Worm (Caenorhabditis elegans): ENCODE results near the gene T08G3.13.

Gene T08G3.13

DNA sequence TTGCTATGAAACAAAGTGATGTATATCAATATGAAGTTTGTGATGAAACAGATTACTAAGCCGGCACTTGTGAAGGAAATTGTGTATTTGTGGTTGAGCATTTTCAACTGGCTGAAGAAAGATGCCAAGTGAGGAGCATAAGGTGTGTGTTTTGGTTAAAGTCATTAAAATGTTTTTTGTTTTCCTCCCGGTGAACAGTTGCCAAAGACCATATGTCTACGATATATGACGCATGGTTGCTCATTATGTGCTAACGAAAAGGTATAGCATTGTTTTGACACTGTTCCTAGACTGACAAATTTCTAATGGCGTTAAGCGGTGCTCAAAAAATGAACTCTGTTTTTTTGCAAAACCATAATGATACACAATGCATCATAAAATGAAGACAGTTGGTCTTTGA lies 30.8 kb upstream of the T08G3.13 start, which contains the start of gene str-55:
Gene str-55 (minus strand): TSS at position 101 of the 400 bp plus-strand sequence.
- TF ChIP-seq ceh-36 (tag; optimal IDR thresholded peaks at IDR 0.05) (no peak), B0310.2 (tag; optimal IDR thresholded peaks at IDR 0.05) (no peak), ets-7 (tag; optimal IDR thresholded peaks at IDR 0.05) (no peak), scrt-1 (GFP tag; IDR thresholded peaks at IDR 0.05) (no peak), tbx-11 (GFP tag; IDR thresholded peaks at IDR 0.05) (no peak), flt-1 (GFP tag; IDR thresholded peaks at IDR 0.05) (no peak), pes-1 (GFP tag; IDR thresholded peaks at IDR 0.05) (no peak), ama-1 (optimal IDR thresholded peaks at IDR 0.05) (no peak), hnd-1 (tag; optimal IDR thresholded peaks at IDR 0.05) (no peak), sea-1 (GFP tag; conservative IDR thresholded peaks at IDR 0.05) (no peak), ceh-13 (GFP tag; optimal IDR thresholded peaks at IDR 0.05) (no peak), hmg-4 (GFP tag; optimal IDR thresholded peaks at IDR 0.05) (no peak), tra-4 (tag; optimal IDR thresholded peaks at IDR 0.05) (no peak)

- TF ChIP-seq hnd-1 (tag; optimal IDR thresholded peaks at IDR 0.05) (no peak), ets-7 (tag; optimal IDR thresholded peaks at IDR 0.05) (no peak), ama-1 (optimal IDR thresholded peaks at IDR 0.05) (no peak), pes-1 (GFP tag; IDR thresholded peaks at IDR 0.05) (no peak), scrt-1 (GFP tag; IDR thresholded peaks at IDR 0.05) (no peak), F13C5.2 (tag; optimal IDR thresholded peaks at IDR 0.05) (no peak), tbx-37 (GFP tag; conservative IDR thresholded peaks at IDR 0.05) (no peak)
These were observed 28.1 kb upstream of the T08G3.13 start, which contains the start of gene F26D2.16 for ce11 chrV:16419769-16420168. Gene F26D2.16, minus strand, starts transcription at chrV:16419869.

DNA sequence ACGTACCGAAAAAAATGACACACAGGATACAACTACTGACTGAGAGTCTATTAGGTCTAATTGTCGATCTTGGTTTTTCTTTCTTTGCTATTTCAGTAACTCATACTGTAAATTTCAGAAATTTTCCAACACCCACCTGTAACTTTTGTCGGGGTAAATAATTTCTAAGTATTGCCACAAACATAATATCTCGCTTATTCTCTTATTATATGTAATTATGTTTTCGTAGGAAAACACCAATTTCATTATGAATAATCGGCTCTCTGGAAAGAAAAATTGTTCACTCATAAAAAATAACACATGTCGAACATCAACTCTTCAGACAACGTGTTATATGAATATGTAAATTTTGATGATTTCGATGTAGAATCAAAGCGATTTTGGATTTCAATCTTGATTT lies 27.1 kb upstream of the T08G3.13 start, which contains the start of gene srw-48:
Gene srw-48 (plus strand): TSS at position 301 of the 400 bp plus-strand sequence.
- TF ChIP-seq ceh-36 (tag; optimal IDR thresholded peaks at IDR 0.05): no peak
- TF ChIP-seq aly-1 (tag; optimal IDR thresholded peaks at IDR 0.05): no peak
- no peak for TF ChIP-seq hnd-1 (tag; optimal IDR thresholded peaks at IDR 0.05)
- TF ChIP-seq scrt-1 (GFP tag; IDR thresholded peaks at IDR 0.05): no peak
- TF ChIP-seq tra-4 (tag; optimal IDR thresholded peaks at IDR 0.05): no peak
- no peak for TF ChIP-seq pes-1 (GFP tag; IDR thresholded peaks at IDR 0.05)
- no peak for TF ChIP-seq B0310.2 (tag; optimal IDR thresholded peaks at IDR 0.05)
- TF ChIP-seq hmbx-1 (tag; optimal IDR thresholded peaks at IDR 0.05): no peak
- no peak for TF ChIP-seq sea-1 (GFP tag; conservative IDR thresholded peaks at IDR 0.05)
- TF ChIP-seq flt-1 (GFP tag; IDR thresholded peaks at IDR 0.05): no peak
- TF ChIP-seq ceh-13 (GFP tag; optimal IDR thresholded peaks at IDR 0.05): no peak
- no peak for TF ChIP-seq tbx-11 (GFP tag; IDR thresholded peaks at IDR 0.05)
- TF ChIP-seq F13C5.2 (tag; optimal IDR thresholded peaks at IDR 0.05): no peak
- no peak for TF ChIP-seq ets-7 (tag; optimal IDR thresholded peaks at IDR 0.05)
- TF ChIP-seq ama-1 (optimal IDR thresholded peaks at IDR 0.05): no peak

DNA sequence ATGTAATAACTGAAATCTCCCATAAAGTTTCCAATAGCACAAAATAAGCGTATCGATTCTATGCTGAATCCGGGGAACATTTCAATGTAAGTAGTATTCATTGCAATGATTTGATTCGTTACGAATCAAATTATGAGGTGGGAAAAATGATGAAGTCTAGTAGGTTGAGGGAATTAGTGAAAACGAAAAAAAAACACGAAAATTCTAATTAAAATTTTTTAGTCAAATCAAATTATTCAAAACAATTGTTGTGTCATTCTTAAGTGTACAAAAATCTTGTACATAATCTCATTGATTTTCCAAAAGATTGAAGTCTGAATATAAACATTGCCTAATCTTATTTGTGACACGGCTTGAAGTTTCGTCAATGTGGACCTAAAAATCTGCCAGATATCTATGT lies 23.4 kb upstream of the T08G3.13 start, which contains the start of gene srw-29:
Gene srw-29 (minus strand): TSS at position 101 of the 400 bp plus-strand sequence.
- TF ChIP-seq hnd-1 (tag; optimal IDR thresholded peaks at IDR 0.05) (no peak), F13C5.2 (tag; optimal IDR thresholded peaks at IDR 0.05) (no peak), B0310.2 (tag; optimal IDR thresholded peaks at IDR 0.05) (no peak), ceh-36 (tag; optimal IDR thresholded peaks at IDR 0.05) (no peak), aly-1 (tag; optimal IDR thresholded peaks at IDR 0.05) (no peak), hmbx-1 (tag; optimal IDR thresholded peaks at IDR 0.05) (no peak), ama-1 (optimal IDR thresholded peaks at IDR 0.05) (no peak)

- TF ChIP-seq tra-4 (tag; optimal IDR thresholded peaks at IDR 0.05) (no peak), aly-1 (tag; optimal IDR thresholded peaks at IDR 0.05) (no peak), ets-7 (tag; optimal IDR thresholded peaks at IDR 0.05) (no peak), B0310.2 (tag; optimal IDR thresholded peaks at IDR 0.05) (no peak), ceh-36 (tag; optimal IDR thresholded peaks at IDR 0.05) (no peak), pes-1 (GFP tag; IDR thresholded peaks at IDR 0.05) (no peak), tbx-11 (GFP tag; IDR thresholded peaks at IDR 0.05) (no peak), sea-1 (GFP tag; conservative IDR thresholded peaks at IDR 0.05) (no peak), hmbx-1 (tag; optimal IDR thresholded peaks at IDR 0.05) (no peak), hmg-4 (GFP tag; optimal IDR thresholded peaks at IDR 0.05) (no peak), ceh-13 (GFP tag; optimal IDR thresholded peaks at IDR 0.05) (no peak), flt-1 (GFP tag; IDR thresholded peaks at IDR 0.05) (no peak), tbx-37 (GFP tag; conservative IDR thresholded peaks at IDR 0.05) (no peak), ama-1 (optimal IDR thresholded peaks at IDR 0.05) (no peak), scrt-1 (GFP tag; IDR thresholded peaks at IDR 0.05) (no peak), F13C5.2 (tag; optimal IDR thresholded peaks at IDR 0.05) (no peak), hnd-1 (tag; optimal IDR thresholded peaks at IDR 0.05) (no peak)
These were observed 18.3 kb upstream of the T08G3.13 start, which contains the start of gene F26D2.10 for ce11 chrV:16429503-16429902. Gene F26D2.10, minus strand, starts transcription at chrV:16429603.

- TF ChIP-seq ets-7 (tag; optimal IDR thresholded peaks at IDR 0.05) (no peak), F13C5.2 (tag; optimal IDR thresholded peaks at IDR 0.05) (no peak), B0310.2 (tag; optimal IDR thresholded peaks at IDR 0.05) (no peak), tbx-37 (GFP tag; conservative IDR thresholded peaks at IDR 0.05) (no peak), hmg-4 (GFP tag; optimal IDR thresholded peaks at IDR 0.05) (no peak), tra-4 (tag; optimal IDR thresholded peaks at IDR 0.05) (no peak), hmbx-1 (tag; optimal IDR thresholded peaks at IDR 0.05) (no peak), sea-1 (GFP tag; conservative IDR thresholded peaks at IDR 0.05) (no peak), hnd-1 (tag; optimal IDR thresholded peaks at IDR 0.05) (no peak), ceh-13 (GFP tag; optimal IDR thresholded peaks at IDR 0.05) (no peak), aly-1 (tag; optimal IDR thresholded peaks at IDR 0.05) (no peak), tbx-11 (GFP tag; IDR thresholded peaks at IDR 0.05) (no peak), ama-1 (optimal IDR thresholded peaks at IDR 0.05) (no peak), scrt-1 (GFP tag; IDR thresholded peaks at IDR 0.05) (no peak), ceh-36 (tag; optimal IDR thresholded peaks at IDR 0.05) (no peak), pes-1 (GFP tag; IDR thresholded peaks at IDR 0.05) (no peak)
These were observed 17.9 kb upstream of the T08G3.13 start, which contains the start of gene str-73 for ce11 chrV:16429940-16430339. Gene str-73, plus strand, starts transcription at chrV:16430240.

DNA sequence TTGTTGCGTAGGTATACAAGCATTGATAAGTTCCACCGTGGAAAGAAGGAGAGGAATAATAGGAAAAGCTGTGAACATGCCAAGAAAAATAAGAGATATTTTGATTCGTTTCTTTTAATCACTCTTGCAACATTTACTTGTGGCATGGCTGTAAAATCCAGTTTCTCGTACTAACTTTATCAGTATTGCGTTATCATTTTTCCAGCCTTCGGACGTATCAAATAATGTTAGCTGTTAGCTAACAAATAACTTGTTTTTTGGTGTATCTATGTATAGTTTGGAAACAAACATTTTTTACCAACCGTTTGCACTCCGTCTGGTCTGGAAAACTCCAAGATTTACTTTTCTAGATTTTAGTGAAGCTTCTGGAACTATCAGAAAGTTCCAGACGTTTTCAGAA lies 14.4 kb upstream of the T08G3.13 start, which contains the start of gene clec-234:
Gene clec-234 (minus strand): TSS at position 101 of the 400 bp plus-strand sequence.
- TF ChIP-seq hmg-4 (GFP tag; optimal IDR thresholded peaks at IDR 0.05) (no peak), tra-4 (tag; optimal IDR thresholded peaks at IDR 0.05) (no peak), tbx-11 (GFP tag; IDR thresholded peaks at IDR 0.05) (no peak), flt-1 (GFP tag; IDR thresholded peaks at IDR 0.05) (no peak), ceh-36 (tag; optimal IDR thresholded peaks at IDR 0.05) (no peak), ama-1 (optimal IDR thresholded peaks at IDR 0.05) (no peak), sea-1 (GFP tag; conservative IDR thresholded peaks at IDR 0.05) (no peak), aly-1 (tag; optimal IDR thresholded peaks at IDR 0.05) (no peak), ceh-13 (GFP tag; optimal IDR thresholded peaks at IDR 0.05) (no peak)

Measured in whole organism, early embryonic.